Fruit fly (Drosophila melanogaster) whole organism, embryonic: ENCODE measurements around the gene bor.

Experiments
- Bgb ChIP-seq: fragments of 200-800 bp; sonication (Bioruptor generic); IDR thresholded peaks from 2 replicates; pipeline ENCODE4 v1.3.6; 2022; ENCODE audit warnings: missing biosample characterization, missing genetic modification characterization; ENCODE audit not compliant: partially characterized antibody
- CG10543 ChIP-seq: fragments of 200-800 bp; sonication (Bioruptor generic); optimal IDR thresholded peaks from 3 replicates; lab custom pipeline; 2017; ENCODE audit warnings: missing biosample characterization, mild to moderate bottlenecking, missing genetic modification characterization, moderate library complexity
- CG11085 ChIP-seq: fragments of 200-800 bp; sonication (Bioruptor generic); IDR thresholded peaks from 2 replicates; pipeline ENCODE4 v1.3.6; 2022; ENCODE audit warnings: missing biosample characterization, missing genetic modification characterization
- CG13123 ChIP-seq: fragments of 200-800 bp; sonication (Bioruptor generic); optimal IDR thresholded peaks from 2 replicates; lab custom pipeline; 2016; ENCODE audit warnings: missing biosample characterization, missing genetic modification characterization
- CG13894 ChIP-seq: fragments of 200-800 bp; sonication (Bioruptor generic); optimal IDR thresholded peaks from 3 replicates; lab custom pipeline; 2018; ENCODE audit warnings: missing biosample characterization, mild to moderate bottlenecking, missing genetic modification characterization, moderate library complexity
- CG14014 ChIP-seq: fragments of 200-800 bp; sonication (Bioruptor generic); IDR thresholded peaks from 2 replicates; pipeline ENCODE4 v1.3.6; 2022; ENCODE audit warnings: missing biosample characterization, missing genetic modification characterization
- CG15269 ChIP-seq: fragments of 200-800 bp; sonication (Bioruptor generic); optimal IDR thresholded peaks from 2 replicates; lab custom pipeline; 2018; ENCODE audit warnings: missing biosample characterization, mild to moderate bottlenecking, missing genetic modification characterization, moderate library complexity
- CG16815 ChIP-seq: fragments of 200-800 bp; sonication (Bioruptor generic); optimal IDR thresholded peaks from 3 replicates; lab custom pipeline; 2017; ENCODE audit warnings: missing biosample characterization, mild to moderate bottlenecking, missing genetic modification characterization
- CG17359 ChIP-seq: fragments of 200-800 bp; sonication (Bioruptor generic); optimal IDR thresholded peaks from 3 replicates; lab custom pipeline; 2018; ENCODE audit warnings: missing biosample characterization, mild to moderate bottlenecking, missing genetic modification characterization, moderate library complexity
- CG17385 ChIP-seq: fragments of 200-800 bp; sonication (Bioruptor generic); optimal IDR thresholded peaks from 3 replicates; lab custom pipeline; 2018; ENCODE audit warnings: missing biosample characterization, mild to moderate bottlenecking, missing genetic modification characterization
- CG30403 ChIP-seq: fragments of 200-800 bp; sonication (Bioruptor generic); optimal IDR thresholded peaks from 3 replicates; lab custom pipeline; 2016; ENCODE audit warnings: missing biosample characterization, missing genetic modification characterization
- CG34376 ChIP-seq: fragments of 200-800 bp; sonication (Bioruptor generic); optimal IDR thresholded peaks from 2 replicates; lab custom pipeline; 2018; ENCODE audit warnings: missing biosample characterization, mild to moderate bottlenecking, missing genetic modification characterization
- CG4854 ChIP-seq: fragments of 200-800 bp; sonication (Bioruptor generic); optimal IDR thresholded peaks from 2 replicates; lab custom pipeline; 2016; ENCODE audit warnings: missing biosample characterization, missing genetic modification characterization, inconsistent platforms
- CG6254 ChIP-seq: fragments of 200-800 bp; sonication (Bioruptor generic); optimal IDR thresholded peaks from 3 replicates; lab custom pipeline; 2017; ENCODE audit warnings: mild to moderate bottlenecking, missing biosample characterization, missing genetic modification reagents, missing genetic modification characterization
- CG8290 ChIP-seq, 3 experiments: fragments of 200-800 bp; sonication (Bioruptor generic); optimal IDR thresholded peaks; 2 replicates each; lab custom pipeline; 2016 to 2019; ENCODE audit warnings: missing biosample characterization in 3 of 3, missing genetic modification characterization in 3 of 3, mild to moderate bottlenecking in 2 of 3, moderate library complexity in 1 of 3
- CoRest ChIP-seq: fragments of 200-800 bp; sonication (Bioruptor generic); optimal IDR thresholded peaks from 3 replicates; lab custom pipeline; 2018; ENCODE audit warnings: missing biosample characterization, mild to moderate bottlenecking, missing genetic modification characterization, moderate library complexity
- CrebB ChIP-seq: fragments of 200-800 bp; sonication (Bioruptor generic); optimal IDR thresholded peaks from 3 replicates; lab custom pipeline; 2018; ENCODE audit warnings: missing biosample characterization, mild to moderate bottlenecking, missing genetic modification characterization
- Dip3 ChIP-seq: fragments of 200-800 bp; sonication (Bioruptor generic); optimal IDR thresholded peaks from 3 replicates; lab custom pipeline; 2016; ENCODE audit warnings: missing biosample characterization, missing genetic modification characterization
- Eip74EF ChIP-seq, 2 experiments: fragments of 200-800 bp in 1 of 2; fragments of >200 bp in 1 of 2; sonication (Bioruptor generic) in 1 of 2; optimal IDR thresholded peaks; 2 replicates each; lab custom pipeline; 2017 to 2019; ENCODE audit warnings: missing biosample characterization in 2 of 2, missing genetic modification characterization in 2 of 2, mild to moderate bottlenecking in 1 of 2, moderate library complexity in 1 of 2
- Fer3 ChIP-seq: fragments of 200-800 bp; sonication (Bioruptor generic); optimal IDR thresholded peaks from 2 replicates; lab custom pipeline; 2018; ENCODE audit warnings: missing biosample characterization, mild to moderate bottlenecking, missing genetic modification characterization, moderate library complexity
- HLHmδ ChIP-seq: fragments of 200-800 bp; sonication (Bioruptor generic); optimal IDR thresholded peaks from 2 replicates; lab custom pipeline; 2018; ENCODE audit warnings: missing biosample characterization, mild to moderate bottlenecking, missing genetic modification characterization, moderate library complexity
- Hmr ChIP-seq: fragments of 200-800 bp; sonication (Bioruptor generic); optimal IDR thresholded peaks from 3 replicates; lab custom pipeline; 2017; ENCODE audit warnings: mild to moderate bottlenecking, missing biosample characterization, missing genetic modification reagents, missing genetic modification characterization
- Hr78 ChIP-seq, 2 experiments: fragments of 200-800 bp in 1 of 2; fragments of >200 bp in 1 of 2; sonication (Bioruptor generic) in 1 of 2; optimal IDR thresholded peaks; 2 replicates each; lab custom pipeline; 2017 to 2019; ENCODE audit warnings: missing biosample characterization in 2 of 2, missing genetic modification characterization in 2 of 2, mild to moderate bottlenecking in 1 of 2, moderate library complexity in 1 of 2
- Kr ChIP-seq: fragments of 200-800 bp; sonication (Bioruptor generic); optimal IDR thresholded peaks from 2 replicates; lab custom pipeline; 2017; ENCODE audit warnings: missing biosample characterization, mild to moderate bottlenecking, missing genetic modification characterization
- Lim3 ChIP-seq: fragments of 200-800 bp; sonication (Bioruptor generic); IDR thresholded peaks from 2 replicates; pipeline ENCODE4 v1.3.6; 2022; ENCODE audit warnings: missing biosample characterization, missing genetic modification characterization
- Med ChIP-seq: fragments of 200-800 bp; sonication (Bioruptor generic); peaks from one replicate; lab custom pipeline; 2016; ENCODE audit warnings: missing biosample characterization, missing genetic modification characterization, mild to moderate bottlenecking, inconsistent platforms, moderate library complexity
- Mes4 ChIP-seq: fragments of 200-800 bp; sonication (Bioruptor generic); optimal IDR thresholded peaks from 2 replicates; lab custom pipeline; 2016; ENCODE audit warnings: missing biosample characterization, missing genetic modification characterization
- Nf-YC ChIP-seq: fragments of 200-800 bp; optimal IDR thresholded peaks from 3 replicates; lab custom pipeline; 2019; ENCODE audit warnings: missing biosample characterization, mild to moderate bottlenecking, missing genetic modification characterization, moderate library complexity
- Tbp ChIP-seq: fragments of >200 bp; optimal IDR thresholded peaks from 2 replicates; lab custom pipeline; 2018; ENCODE audit warnings: missing biosample characterization, missing genetic modification characterization
- amos ChIP-seq: fragments of 200-800 bp; sonication (Bioruptor generic); IDR thresholded peaks from 2 replicates; pipeline ENCODE4 v1.3.6; 2022; ENCODE audit warnings: missing biosample characterization, missing genetic modification characterization; ENCODE audit not compliant: partially characterized antibody
- az2 ChIP-seq: fragments of 200-800 bp; sonication (Bioruptor generic); optimal IDR thresholded peaks from 3 replicates; lab custom pipeline; 2016; ENCODE audit warnings: missing biosample characterization, missing genetic modification characterization
- bsh ChIP-seq, 2 experiments: fragments of 200-800 bp; sonication (Bioruptor generic); optimal IDR thresholded peaks; 2 replicates each; lab custom pipeline; 2017 to 2018; ENCODE audit warnings: mild to moderate bottlenecking in 2 of 2, missing biosample characterization in 2 of 2, missing genetic modification characterization in 2 of 2, moderate library complexity in 1 of 2
- btn ChIP-seq: fragments of 200-800 bp; sonication (Bioruptor generic); optimal IDR thresholded peaks from 2 replicates; lab custom pipeline; 2016; ENCODE audit warnings: missing biosample characterization, missing genetic modification characterization
- cad ChIP-seq: fragments of >200 bp; optimal IDR thresholded peaks from 2 replicates; lab custom pipeline; 2017; ENCODE audit warnings: missing biosample characterization, missing genetic modification characterization
- chn ChIP-seq: fragments of 200-800 bp; sonication (Bioruptor generic); optimal IDR thresholded peaks from 2 replicates; lab custom pipeline; 2016; ENCODE audit warnings: missing biosample characterization, missing genetic modification characterization
- corto ChIP-seq: fragments of 200-800 bp; sonication (Bioruptor generic); optimal IDR thresholded peaks from 2 replicates; lab custom pipeline; 2016; ENCODE audit warnings: missing biosample characterization, mild to moderate bottlenecking, missing genetic modification characterization, moderate library complexity
- dan ChIP-seq: fragments of 200-800 bp; sonication (Bioruptor generic); IDR thresholded peaks from 2 replicates; pipeline ENCODE4 v1.3.6; 2022; ENCODE audit warnings: missing biosample characterization, missing genetic modification characterization
- dimm ChIP-seq: fragments of 200-800 bp; sonication (Bioruptor generic); IDR thresholded peaks from 2 replicates; pipeline ENCODE4 v1.3.6; 2022; ENCODE audit warnings: missing biosample characterization, missing genetic modification characterization
- kni ChIP-seq: fragments of 200-800 bp; sonication (Bioruptor generic); optimal IDR thresholded peaks from 3 replicates; lab custom pipeline; 2017; ENCODE audit warnings: mild to moderate bottlenecking, missing biosample characterization, missing genetic modification reagents, missing genetic modification characterization
- knrl ChIP-seq: fragments of 200-800 bp; sonication (Bioruptor generic); IDR thresholded peaks from 3 replicates; pipeline ENCODE4 v1.3.6; 2022; ENCODE audit warnings: missing biosample characterization, missing genetic modification characterization; ENCODE audit not compliant: partially characterized antibody
- prd ChIP-seq, 3 experiments: fragments of >200 bp in 2 of 3; fragments of 200-800 bp in 1 of 3; sonication (Bioruptor generic) in 1 of 3; optimal IDR thresholded peaks in 2 of 3; IDR thresholded peaks in 1 of 3; 2 replicates in 2 of 3; 3 replicates in 1 of 3; pipeline versions ENCODE4 v1.3.6 to Lab custom; 2017 to 2022; ENCODE audit warnings: missing biosample characterization in 1 of 3, missing genetic modification characterization in 1 of 3
- slbo ChIP-seq: fragments of 200-800 bp; sonication (Bioruptor generic); IDR thresholded peaks from 2 replicates; pipeline ENCODE4 v1.3.6; 2022; ENCODE audit warnings: missing biosample characterization, missing genetic modification characterization
- slp2 ChIP-seq: fragments of 200-800 bp; sonication (Bioruptor generic); optimal IDR thresholded peaks from 2 replicates; lab custom pipeline; 2016; ENCODE audit warnings: missing biosample characterization, missing genetic modification characterization
- sqz ChIP-seq: fragments of 200-800 bp; sonication (Bioruptor generic); optimal IDR thresholded peaks from 3 replicates; lab custom pipeline; 2018; ENCODE audit warnings: missing biosample characterization, mild to moderate bottlenecking, missing genetic modification characterization
- stwl ChIP-seq: fragments of 200-800 bp; sonication (Bioruptor generic); optimal IDR thresholded peaks from 3 replicates; lab custom pipeline; 2018; ENCODE audit warnings: missing biosample characterization, mild to moderate bottlenecking, missing genetic modification characterization, moderate library complexity
- tin ChIP-seq: fragments of 200-800 bp; sonication (Bioruptor generic); optimal IDR thresholded peaks from 3 replicates; lab custom pipeline; 2016; ENCODE audit warnings: missing biosample characterization, missing genetic modification characterization
- zfh2 ChIP-seq: fragments of 200-800 bp; sonication (Bioruptor generic); optimal IDR thresholded peaks from 2 replicates; lab custom pipeline; 2016; ENCODE audit warnings: missing biosample characterization, missing genetic modification characterization

bor gene

dm6 chr3R:16253427-16253883, 10.5 kb downstream of the bor start (continued):
- TF ChIP-seq Hr78 (GFP tag; optimal IDR thresholded peaks at IDR 0.05; lab: Kevin White, UChicago): peak in 1 of 2 experiments; percentile 38
- TF ChIP-seq Eip74EF (GFP tag; optimal IDR thresholded peaks at IDR 0.05; lab: Kevin White, UChicago): peak in 1 of 2 experiments; percentile 74
- TF ChIP-seq az2: peak; percentile 67
- TF ChIP-seq btn (GFP tag; lab: Kevin White, UChicago): no peak
- TF ChIP-seq prd (optimal IDR thresholded peaks at IDR 0.05; lab: Kevin White, UChicago): no peak
- TF ChIP-seq prd (GFP tag; IDR thresholded peaks at IDR 0.05; lab: Robert Waterston, UW): no peak
- TF ChIP-seq dimm (GFP tag; lab: Robert Waterston, UW): no peak
- peak; percentile 70 for TF ChIP-seq CG16815 (GFP tag; lab: Kevin White, UChicago)
- TF ChIP-seq dan (GFP tag; lab: Robert Waterston, UW): no peak
- peak; percentile 87 for TF ChIP-seq Hmr (GFP tag; lab: Kevin White, UChicago)
- peak; percentile 43 for TF ChIP-seq Dip3 (GFP tag; lab: Kevin White, UChicago)
- TF ChIP-seq Mes4 (GFP tag; lab: Kevin White, UChicago): no peak
- peak; percentile 76 for TF ChIP-seq corto (GFP tag; lab: Kevin White, UChicago)
- TF ChIP-seq CG11085 (GFP tag; lab: Robert Waterston, UW): no peak
- peak; percentile 80 for TF ChIP-seq Nf-YC (tag; lab: Kevin White, UChicago)
- TF ChIP-seq CG34376 (GFP tag; lab: Kevin White, UChicago): peak; percentile 15
- peak; percentile 8 for TF ChIP-seq CG4854 (GFP tag; lab: Kevin White, UChicago)
- peak; percentile 47 for TF ChIP-seq slp2 (GFP tag; lab: Kevin White, UChicago)
- TF ChIP-seq HLHmδ (GFP tag; lab: Kevin White, UChicago): no peak
- peak; percentile 65 for TF ChIP-seq Fer3 (tag; lab: Kevin White, UChicago)
- TF ChIP-seq CG17359: peak; percentile 77
- no peak for TF ChIP-seq stwl (tag; lab: Kevin White, UChicago)
- peak; percentile 87 for TF ChIP-seq CG15269 (tag; lab: Kevin White, UChicago)
- TF ChIP-seq CoRest (tag; lab: Kevin White, UChicago): peak; percentile 90
- peak; percentile 56 for TF ChIP-seq CG6254 (GFP tag; lab: Kevin White, UChicago)

dm6 chr3R:16252898-16253412, 11.0 kb downstream of the bor start:
- TF ChIP-seq amos (GFP tag; lab: Robert Waterston, UW) (no peak), Bgb (GFP tag; lab: Robert Waterston, UW) (no peak), CG14014 (GFP tag; lab: Robert Waterston, UW) (no peak), chn (GFP tag; lab: Kevin White, UChicago) (no peak), CG17385 (GFP tag; lab: Kevin White, UChicago) (peak; percentile 66), bsh (GFP tag; optimal IDR thresholded peaks at IDR 0.05; lab: Kevin White, UChicago) (peak in 1 of 2 experiments; percentile 58), CG8290 (GFP tag; optimal IDR thresholded peaks at IDR 0.05; lab: Kevin White, UChicago) (no peak), CG8290 (tag; optimal IDR thresholded peaks at IDR 0.05; lab: Kevin White, UChicago) (peak in 1 of 2 experiments; percentile 57), slbo (GFP tag; lab: Robert Waterston, UW) (no peak), CG13894 (tag; lab: Kevin White, UChicago) (peak; percentile 81), kni (GFP tag; lab: Kevin White, UChicago) (peak; percentile 28), Kr (no peak), sqz (GFP tag; lab: Kevin White, UChicago) (peak; percentile 97), zfh2 (GFP tag; lab: Kevin White, UChicago) (no peak), tin (GFP tag; lab: Kevin White, UChicago) (no peak), Lim3 (GFP tag; lab: Robert Waterston, UW) (no peak), CG10543 (GFP tag; lab: Kevin White, UChicago) (peak; percentile 98), CG30403 (GFP tag; lab: Kevin White, UChicago) (no peak), Med (GFP tag; lab: Kevin White, UChicago) (peak; percentile 71), corto (GFP tag; lab: Kevin White, UChicago) (peak; percentile 25), CG13123 (GFP tag; lab: Kevin White, UChicago) (no peak), cad (GFP tag; lab: Kevin White, UChicago) (no peak), knrl (GFP tag; lab: Robert Waterston, UW) (no peak), CrebB (tag; lab: Kevin White, UChicago) (no peak), Tbp (no peak)
